Fruit fly (Drosophila melanogaster) Kc167 (cell line): ENCODE measurements around the gene CG32797.

Experiments used
- h ChIP-seq: fragments of >200 bp; optimal IDR thresholded peaks from 3 replicates; lab custom pipeline; 2018; ENCODE audit warnings: missing external identifiers
- insv ChIP-seq: fragments of >200 bp; optimal IDR thresholded peaks from 3 replicates; lab custom pipeline; 2018; ENCODE audit warnings: missing external identifiers
- psq ChIP-seq: fragments of >200 bp; optimal IDR thresholded peaks from 2 replicates; lab custom pipeline; 2017; ENCODE audit warnings: missing external identifiers

- TF ChIP-seq h (lab: Kevin White, UChicago) (no peak), insv (lab: Kevin White, UChicago) (no peak), psq (lab: Kevin White, UChicago) (no peak)
Observed at dm6 chrX:2434913-2435312, 9.3 kb upstream of the CG32797 start.
